Worm (Caenorhabditis elegans): ENCODE data around the gene dmsr-4.
A peak's percentile ranks its signal among the peaks of the same experiment; 100 is the strongest.

The dmsr-4 gene

DNA sequence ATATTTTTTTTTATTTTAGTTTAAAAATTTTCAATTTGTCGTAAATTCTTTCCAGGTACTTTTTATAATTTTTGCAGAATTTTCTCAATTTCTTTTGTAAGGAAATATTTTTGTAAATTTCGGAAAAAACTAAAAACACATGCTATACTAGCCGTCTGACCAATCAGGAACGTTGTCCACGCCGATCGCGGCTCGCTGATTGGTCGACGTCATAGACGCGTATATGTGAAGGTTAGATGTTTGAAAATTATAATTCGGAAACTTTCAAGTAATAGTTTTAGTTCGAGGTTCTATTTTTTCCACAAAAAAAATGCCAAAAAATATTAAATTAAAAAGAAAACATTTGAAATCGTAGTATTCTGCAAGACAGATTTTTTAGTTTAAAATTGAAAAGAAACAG, 15.4 kb upstream of the dmsr-4 start:
- TF ChIP-seq ceh-39 (tag; optimal IDR thresholded peaks at IDR 0.05): no peak
- TF ChIP-seq nhr-76 (tag; optimal IDR thresholded peaks at IDR 0.05): no peak
- no peak for TF ChIP-seq unc-39 (tag; optimal IDR thresholded peaks at IDR 0.05)
- no peak for TF ChIP-seq sem-2 (GFP tag; optimal IDR thresholded peaks at IDR 0.05)
- TF ChIP-seq nhr-12 (tag; optimal IDR thresholded peaks at IDR 0.05): no peak
- no peak for TF ChIP-seq nhr-237 (tag; optimal IDR thresholded peaks at IDR 0.05)
- TF ChIP-seq ham-2 (GFP tag; optimal IDR thresholded peaks at IDR 0.05): no peak
- TF ChIP-seq ceh-83 (GFP tag; optimal IDR thresholded peaks at IDR 0.05): no peak
- TF ChIP-seq ces-1 (GFP tag; optimal IDR thresholded peaks at IDR 0.05): no peak
- no peak for TF ChIP-seq bed-3 (GFP tag; optimal IDR thresholded peaks at IDR 0.05)

ce11 chrII:371549-371948, 14.7 kb upstream of the dmsr-4 start:
- no peak for TF ChIP-seq unc-62 (GFP tag; optimal IDR thresholded peaks at IDR 0.05)
- TF ChIP-seq sptf-1 (tag; optimal IDR thresholded peaks at IDR 0.05): no peak
- no peak for TF ChIP-seq M03D4.4 (tag; optimal IDR thresholded peaks at IDR 0.05)
- no peak for TF ChIP-seq ceh-39 (tag; optimal IDR thresholded peaks at IDR 0.05)
- TF ChIP-seq zip-8 (tag; optimal IDR thresholded peaks at IDR 0.05): no peak
- no peak for TF ChIP-seq bed-3 (GFP tag; optimal IDR thresholded peaks at IDR 0.05)
- no peak for TF ChIP-seq cnd-1 (tag; optimal IDR thresholded peaks at IDR 0.05)
- TF ChIP-seq nhr-2 (tag; optimal IDR thresholded peaks at IDR 0.05): no peak

ce11 chrII:370394-370793, 13.5 kb upstream of the dmsr-4 start:
- TF ChIP-seq blmp-1 (tag; optimal IDR thresholded peaks at IDR 0.05) (no peak), ham-2 (GFP tag; optimal IDR thresholded peaks at IDR 0.05) (no peak), sem-2 (GFP tag; optimal IDR thresholded peaks at IDR 0.05) (no peak), zip-8 (tag; optimal IDR thresholded peaks at IDR 0.05) (no peak), mab-5 (tag; optimal IDR thresholded peaks at IDR 0.05) (no peak), sptf-1 (tag; optimal IDR thresholded peaks at IDR 0.05) (no peak), ztf-11 (tag; optimal IDR thresholded peaks at IDR 0.05) (no peak), hlh-1 (tag; optimal IDR thresholded peaks at IDR 0.05) (no peak), elt-3 (tag; optimal IDR thresholded peaks at IDR 0.05) (no peak), unc-39 (tag; optimal IDR thresholded peaks at IDR 0.05) (no peak), nhr-2 (tag; optimal IDR thresholded peaks at IDR 0.05) (no peak), lin-13 (tag; optimal IDR thresholded peaks at IDR 0.05) (no peak), cnd-1 (tag; optimal IDR thresholded peaks at IDR 0.05) (no peak), ces-1 (GFP tag; optimal IDR thresholded peaks at IDR 0.05) (no peak), unc-120 (tag; optimal IDR thresholded peaks at IDR 0.05; ENCODE audit: poor library complexity, severe bottlenecking) (no peak), unc-62 (GFP tag; optimal IDR thresholded peaks at IDR 0.05) (no peak), ceh-39 (tag; optimal IDR thresholded peaks at IDR 0.05) (no peak)

ce11 chrII:367455-367854, 10.6 kb upstream of the dmsr-4 start, which contains the start of gene ptr-3:
Gene ptr-3, minus strand, starts transcription at chrII:367555.
- TF ChIP-seq sptf-1 (tag; optimal IDR thresholded peaks at IDR 0.05): no peak
- no peak for TF ChIP-seq ces-1 (GFP tag; optimal IDR thresholded peaks at IDR 0.05)
- no peak for TF ChIP-seq unc-39 (tag; optimal IDR thresholded peaks at IDR 0.05)
- TF ChIP-seq lsy-2 (tag; optimal IDR thresholded peaks at IDR 0.05): no peak
- TF ChIP-seq ceh-43 (GFP tag; optimal IDR thresholded peaks at IDR 0.05): no peak
- no peak for TF ChIP-seq unc-120 (tag; optimal IDR thresholded peaks at IDR 0.05; ENCODE audit: poor library complexity, severe bottlenecking)
- TF ChIP-seq nhr-28 (tag; optimal IDR thresholded peaks at IDR 0.05): no peak
- no peak for TF ChIP-seq nhr-76 (tag; optimal IDR thresholded peaks at IDR 0.05)
- TF ChIP-seq elt-3 (tag; optimal IDR thresholded peaks at IDR 0.05): no peak
- TF ChIP-seq mab-5 (tag; optimal IDR thresholded peaks at IDR 0.05): no peak
- no peak for TF ChIP-seq elt-1 (tag; optimal IDR thresholded peaks at IDR 0.05; ENCODE audit: borderline replicate concordance, insufficient read depth)
- no peak for TF ChIP-seq pha-4 (tag; optimal IDR thresholded peaks at IDR 0.05)
- TF ChIP-seq lin-13 (tag; optimal IDR thresholded peaks at IDR 0.05): no peak
- TF ChIP-seq mep-1 (tag; optimal IDR thresholded peaks at IDR 0.05): no peak
- no peak for TF ChIP-seq lin-32 (GFP tag; optimal IDR thresholded peaks at IDR 0.05)
- TF ChIP-seq flh-1 (GFP tag; optimal IDR thresholded peaks at IDR 0.05): no peak
- TF ChIP-seq zip-8 (tag; optimal IDR thresholded peaks at IDR 0.05): no peak
- TF ChIP-seq ceh-83 (GFP tag; optimal IDR thresholded peaks at IDR 0.05): no peak

ce11 chrII:354494-354893, 2.4 kb downstream of the dmsr-4 start:
- peak; percentile 97 for TF ChIP-seq ces-1 (GFP tag; optimal IDR thresholded peaks at IDR 0.05)
- TF ChIP-seq hlh-1 (tag; optimal IDR thresholded peaks at IDR 0.05): no peak
- TF ChIP-seq sem-2 (GFP tag; optimal IDR thresholded peaks at IDR 0.05): no peak
- no peak for TF ChIP-seq lsy-2 (tag; optimal IDR thresholded peaks at IDR 0.05)
- TF ChIP-seq nhr-237 (tag; optimal IDR thresholded peaks at IDR 0.05): no peak

Data from whole organism, mixed stage, embryonic.